Worm (Caenorhabditis elegans) whole organism, early embryonic: ENCODE data around the gene srh-186.

Source experiments
- B0310.2 ChIP-seq: sonication (generic microtip); optimal IDR thresholded peaks from 2 replicates; lab custom pipeline; 2016; ENCODE audit warnings: mild to moderate bottlenecking, missing genetic modification characterization, missing compliant biosample characterization
- aly-1 ChIP-seq: sonication (generic microtip); optimal IDR thresholded peaks from 2 replicates; lab custom pipeline; 2016; ENCODE audit warnings: missing genetic modification characterization, missing compliant biosample characterization
- ama-1 ChIP-seq: fragments of 150-350 bp; optimal IDR thresholded peaks from 2 replicates; lab custom pipeline; 2014
- ceh-36 ChIP-seq: sonication (generic microtip); optimal IDR thresholded peaks from 2 replicates; lab custom pipeline; 2016; ENCODE audit warnings: missing genetic modification characterization, inconsistent platforms, missing compliant biosample characterization
- ets-7 ChIP-seq: sonication (generic microtip); optimal IDR thresholded peaks from 2 replicates; lab custom pipeline; 2016; ENCODE audit warnings: missing genotype, missing genetic modification characterization, missing compliant biosample characterization
- hmbx-1 ChIP-seq: sonication (generic microtip); optimal IDR thresholded peaks from 2 replicates; lab custom pipeline; 2016; ENCODE audit warnings: mild to moderate bottlenecking, missing genetic modification characterization, missing compliant biosample characterization
- hmg-4 ChIP-seq: fragments of 200-800 bp; sonication (Bioruptor generic); optimal IDR thresholded peaks from 2 replicates; lab custom pipeline; 2018; ENCODE audit warnings: mild to moderate bottlenecking, missing genetic modification characterization, missing compliant biosample characterization
- hnd-1 ChIP-seq: sonication (generic microtip); optimal IDR thresholded peaks from 2 replicates; lab custom pipeline; 2016; ENCODE audit warnings: missing genetic modification characterization, missing compliant biosample characterization
- pes-1 ChIP-seq: fragments of 200-800 bp; sonication (Bioruptor generic); IDR thresholded peaks from 2 replicates; pipeline ENCODE4 v1.3.6; 2022; ENCODE audit warnings: missing genetic modification reagents, missing genetic modification characterization, missing compliant biosample characterization
- sea-1 ChIP-seq: fragments of 200-800 bp; sonication (Bioruptor generic); conservative IDR thresholded peaks from 2 replicates; pipeline ENCODE4 v1.3.6; 2022; ENCODE audit warnings: missing genetic modification characterization, missing compliant biosample characterization
- tbx-11 ChIP-seq: fragments of 200-800 bp; sonication (Bioruptor generic); IDR thresholded peaks from 2 replicates; pipeline ENCODE4 v1.3.6; 2022; ENCODE audit warnings: missing genetic modification characterization, missing compliant biosample characterization
- tbx-37 ChIP-seq: fragments of 200-800 bp; sonication (Bioruptor generic); conservative IDR thresholded peaks from 2 replicates; pipeline ENCODE4 v1.3.6; 2022; ENCODE audit warnings: missing genetic modification reagents, missing genetic modification characterization, missing compliant biosample characterization
- tra-4 ChIP-seq: sonication (generic microtip); optimal IDR thresholded peaks from 2 replicates; lab custom pipeline; 2017; ENCODE audit warnings: missing genetic modification characterization, missing compliant biosample characterization

DNA sequence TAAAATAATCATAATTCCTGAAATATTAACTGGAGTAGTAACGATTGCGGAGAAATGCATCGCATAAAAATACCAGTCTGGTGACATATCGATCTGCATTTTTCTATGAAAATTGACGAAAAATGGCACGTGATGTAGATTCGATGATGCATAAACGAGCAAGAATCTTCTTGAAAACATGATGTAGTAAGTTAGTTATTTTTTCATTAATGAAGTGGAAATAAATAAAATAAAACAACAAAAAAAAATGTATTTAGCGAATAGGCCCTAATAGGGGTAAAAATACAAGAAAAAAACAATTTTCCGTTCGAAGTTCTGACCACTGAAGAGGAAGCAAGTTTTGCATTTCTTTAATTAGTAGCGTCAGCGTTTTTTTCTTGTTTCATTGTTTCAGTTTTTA is 9.5 kb downstream of the srh-186 start, which contains the start of gene sri-2:
- TF ChIP-seq ama-1 (lab: Kevin White, UChicago) (no peak), ceh-36 (no peak), pes-1 (GFP tag; lab: Robert Waterston, UW) (no peak), sea-1 (GFP tag; lab: Robert Waterston, UW) (no peak), hmbx-1 (tag; lab: Kevin White, UChicago) (no peak), aly-1 (tag; lab: Kevin White, UChicago) (no peak), hmg-4 (GFP tag; lab: Kevin White, UChicago) (no peak), tbx-11 (GFP tag; lab: Robert Waterston, UW) (no peak), tra-4 (tag; lab: Kevin White, UChicago) (no peak), ets-7 (tag; lab: Kevin White, UChicago) (no peak), hnd-1 (tag; lab: Kevin White, UChicago) (no peak), B0310.2 (tag; lab: Kevin White, UChicago) (no peak), tbx-37 (GFP tag; lab: Robert Waterston, UW) (no peak)
